Fruit fly (Drosophila melanogaster) whole organism, embryonic: ENCODE data around the gene nSMase.

Experiments
- Atf-2 ChIP-seq: fragments of 200-800 bp; sonication (Bioruptor generic); optimal IDR thresholded peaks from 2 replicates; lab custom pipeline; 2016; ENCODE audit warnings: missing biosample characterization, missing genetic modification characterization
- CG10366 ChIP-seq: fragments of 200-800 bp; sonication (Bioruptor generic); IDR thresholded peaks from 2 replicates; pipeline ENCODE4 v1.3.6; 2022; ENCODE audit warnings: missing biosample characterization, missing genetic modification characterization
- CG11723 ChIP-seq: fragments of 200-800 bp; sonication (Bioruptor generic); optimal IDR thresholded peaks from 2 replicates; lab custom pipeline; 2017; ENCODE audit warnings: missing biosample characterization, mild to moderate bottlenecking, missing genetic modification characterization
- CG13424 ChIP-seq: fragments of 200-800 bp; sonication (Bioruptor generic); optimal IDR thresholded peaks from 2 replicates; lab custom pipeline; 2019; ENCODE audit warnings: missing biosample characterization, mild to moderate bottlenecking, missing genetic modification characterization, moderate library complexity
- CG15479 ChIP-seq: fragments of 200-800 bp; sonication (Bioruptor generic); optimal IDR thresholded peaks from 3 replicates; lab custom pipeline; 2019; ENCODE audit warnings: missing biosample characterization, mild to moderate bottlenecking, missing genetic modification characterization, moderate library complexity
- CG15601 ChIP-seq: fragments of 200-800 bp; sonication (Bioruptor generic); optimal IDR thresholded peaks from 3 replicates; lab custom pipeline; 2019; ENCODE audit warnings: missing biosample characterization, mild to moderate bottlenecking, missing genetic modification characterization, moderate library complexity
- CG2129 ChIP-seq: fragments of 200-800 bp; sonication (Bioruptor generic); IDR thresholded peaks from 2 replicates; pipeline ENCODE4 v1.3.6; 2022; ENCODE audit warnings: missing biosample characterization, missing genetic modification characterization; ENCODE audit not compliant: partially characterized antibody
- CG30020 ChIP-seq: fragments of 200-800 bp; optimal IDR thresholded peaks from 2 replicates; lab custom pipeline; 2019; ENCODE audit warnings: missing biosample characterization, mild to moderate bottlenecking, missing genetic modification characterization, moderate library complexity
- CG33213 ChIP-seq: fragments of 200-800 bp; sonication (Bioruptor generic); optimal IDR thresholded peaks from 3 replicates; lab custom pipeline; 2016; ENCODE audit warnings: missing biosample characterization, missing genetic modification characterization
- CG3407 ChIP-seq: fragments of 200-800 bp; sonication (Bioruptor generic); optimal IDR thresholded peaks from 2 replicates; lab custom pipeline; 2018; ENCODE audit warnings: missing biosample characterization, mild to moderate bottlenecking, missing genetic modification characterization
- CG34422 ChIP-seq: fragments of 200-800 bp; sonication (Bioruptor generic); IDR thresholded peaks from 3 replicates; pipeline ENCODE4 v1.3.6; 2022; ENCODE audit warnings: missing biosample characterization, missing genetic modification characterization
- CG3838 ChIP-seq: fragments of 200-800 bp; sonication (Bioruptor generic); optimal IDR thresholded peaks from 3 replicates; lab custom pipeline; 2016; ENCODE audit warnings: missing biosample characterization, missing genetic modification characterization
- CG6272 ChIP-seq: fragments of 200-800 bp; sonication (Bioruptor generic); IDR thresholded peaks from 2 replicates; pipeline ENCODE4 v1.3.6; 2022; ENCODE audit warnings: missing biosample characterization, missing genetic modification characterization
- CG6813 ChIP-seq: fragments of 200-800 bp; sonication (Bioruptor generic); optimal IDR thresholded peaks from 2 replicates; lab custom pipeline; 2017; ENCODE audit warnings: missing biosample characterization, missing genetic modification characterization, mild to moderate bottlenecking, moderate library complexity, missing genetic modification reagents
- CG7372 ChIP-seq: fragments of 200-800 bp; sonication (Bioruptor generic); IDR thresholded peaks from 2 replicates; pipeline ENCODE4 v1.3.6; 2022; ENCODE audit warnings: missing biosample characterization, missing genetic modification characterization
- CG8290 ChIP-seq, 3 experiments: fragments of 200-800 bp; sonication (Bioruptor generic); optimal IDR thresholded peaks; 2 replicates each; lab custom pipeline; 2016 to 2019; ENCODE audit warnings: missing biosample characterization in 3 of 3, missing genetic modification characterization in 3 of 3, mild to moderate bottlenecking in 2 of 3, moderate library complexity in 1 of 3
- CG8388 ChIP-seq: fragments of 200-800 bp; sonication (Bioruptor generic); optimal IDR thresholded peaks from 2 replicates; lab custom pipeline; 2019; ENCODE audit warnings: missing biosample characterization, mild to moderate bottlenecking, missing genetic modification characterization, moderate library complexity
- CG8478 ChIP-seq: fragments of >200 bp; optimal IDR thresholded peaks from 2 replicates; lab custom pipeline; 2018
- CkIIα-i1 ChIP-seq: fragments of 200-800 bp; sonication (Bioruptor generic); IDR thresholded peaks from 2 replicates; pipeline ENCODE4 v1.3.6; 2022; ENCODE audit warnings: missing biosample characterization, missing genetic modification characterization
- CoRest ChIP-seq: fragments of 200-800 bp; sonication (Bioruptor generic); optimal IDR thresholded peaks from 3 replicates; lab custom pipeline; 2018; ENCODE audit warnings: missing biosample characterization, mild to moderate bottlenecking, missing genetic modification characterization, moderate library complexity
- Dbx ChIP-seq: fragments of 200-800 bp; sonication (Bioruptor generic); IDR thresholded peaks from 3 replicates; pipeline ENCODE4 v1.3.6; 2022; ENCODE audit warnings: missing biosample characterization, missing genetic modification characterization
- Doc2 ChIP-seq: fragments of 200-800 bp; sonication (Bioruptor generic); IDR thresholded peaks from 2 replicates; pipeline ENCODE4 v1.3.6; 2022; ENCODE audit warnings: missing biosample characterization, missing genetic modification characterization
- E2f1 ChIP-seq: fragments of 200-800 bp; sonication (Bioruptor generic); IDR thresholded peaks from 2 replicates; pipeline ENCODE4 v1.3.6; 2022; ENCODE audit warnings: missing biosample characterization, missing genetic modification characterization
- Gug ChIP-seq: fragments of 200-800 bp; sonication (Bioruptor generic); IDR thresholded peaks from 4 replicates; pipeline ENCODE4 v1.3.6; 2022; ENCODE audit warnings: missing biosample characterization, missing genetic modification characterization
- Hr39 ChIP-seq: fragments of >200 bp; optimal IDR thresholded peaks from 2 replicates; lab custom pipeline; 2017
- Hr51 ChIP-seq, 2 experiments: fragments of 200-800 bp; sonication (Bioruptor generic); optimal IDR thresholded peaks; 2 replicates in 1 of 2; 3 replicates in 1 of 2; lab custom pipeline; 2016 to 2018; ENCODE audit warnings: missing biosample characterization in 2 of 2, missing genetic modification characterization in 2 of 2, mild to moderate bottlenecking in 1 of 2, moderate library complexity in 1 of 2
- MESR4 ChIP-seq: fragments of 200-800 bp; sonication (Bioruptor generic); optimal IDR thresholded peaks from 2 replicates; lab custom pipeline; 2018; ENCODE audit warnings: missing biosample characterization, mild to moderate bottlenecking, missing genetic modification characterization, moderate library complexity
- Max ChIP-seq: fragments of 200-800 bp; sonication (Bioruptor generic); optimal IDR thresholded peaks from 2 replicates; lab custom pipeline; 2016; ENCODE audit warnings: missing biosample characterization, mild to moderate bottlenecking, missing genetic modification characterization
- Nf-YB ChIP-seq: fragments of 200-800 bp; sonication (Bioruptor generic); optimal IDR thresholded peaks from 3 replicates; lab custom pipeline; 2019; ENCODE audit warnings: missing biosample characterization, mild to moderate bottlenecking, missing genetic modification characterization, moderate library complexity
- Nf-YC ChIP-seq: fragments of 200-800 bp; optimal IDR thresholded peaks from 3 replicates; lab custom pipeline; 2019; ENCODE audit warnings: missing biosample characterization, mild to moderate bottlenecking, missing genetic modification characterization, moderate library complexity
- Pdp1 ChIP-seq, 2 experiments: fragments of 200-800 bp; sonication (Bioruptor generic); optimal IDR thresholded peaks; 3 replicates each; lab custom pipeline; 2016; ENCODE audit warnings: missing biosample characterization in 2 of 2, missing genetic modification characterization in 2 of 2, mild to moderate bottlenecking in 1 of 2, moderate library complexity in 1 of 2
- Side ChIP-seq: fragments of 200-800 bp; sonication (Bioruptor generic); optimal IDR thresholded peaks from 2 replicates; lab custom pipeline; 2016; ENCODE audit warnings: missing biosample characterization, missing genetic modification characterization
- Tbp ChIP-seq: fragments of >200 bp; optimal IDR thresholded peaks from 2 replicates; lab custom pipeline; 2018; ENCODE audit warnings: missing biosample characterization, missing genetic modification characterization
- btn ChIP-seq: fragments of 200-800 bp; sonication (Bioruptor generic); optimal IDR thresholded peaks from 2 replicates; lab custom pipeline; 2016; ENCODE audit warnings: missing biosample characterization, missing genetic modification characterization
- cg ChIP-seq: fragments of 200-800 bp; sonication (Bioruptor generic); optimal IDR thresholded peaks from 3 replicates; lab custom pipeline; 2019; ENCODE audit warnings: missing biosample characterization, mild to moderate bottlenecking, missing genetic modification characterization, moderate library complexity
- chinmo ChIP-seq: fragments of 200-800 bp; sonication (Bioruptor generic); IDR thresholded peaks from 4 replicates; pipeline ENCODE4 v1.3.6; 2022; ENCODE audit warnings: missing biosample characterization, missing genetic modification characterization; ENCODE audit not compliant: partially characterized antibody
- crol ChIP-seq: fragments of 200-800 bp; sonication (Bioruptor generic); IDR thresholded peaks from 2 replicates; pipeline ENCODE4 v1.3.6; 2022; ENCODE audit warnings: missing biosample characterization, missing genetic modification characterization
- danr ChIP-seq: fragments of 200-800 bp; sonication (Bioruptor generic); IDR thresholded peaks from 2 replicates; pipeline ENCODE4 v1.3.6; 2022; ENCODE audit warnings: missing biosample characterization, missing genetic modification characterization
- emc ChIP-seq: fragments of 200-800 bp; sonication (Bioruptor generic); optimal IDR thresholded peaks from 2 replicates; lab custom pipeline; 2016; ENCODE audit warnings: missing biosample characterization, missing genetic modification characterization
- ewg ChIP-seq: fragments of 200-800 bp; sonication (Bioruptor generic); optimal IDR thresholded peaks from 3 replicates; lab custom pipeline; 2017; ENCODE audit warnings: mild to moderate bottlenecking, missing biosample characterization, missing genetic modification reagents, missing genetic modification characterization
- eyg ChIP-seq: fragments of 200-800 bp; sonication (Bioruptor generic); optimal IDR thresholded peaks from 3 replicates; lab custom pipeline; 2016; ENCODE audit warnings: missing biosample characterization, missing genetic modification characterization
- gt ChIP-seq: fragments of 200-800 bp; sonication (Bioruptor generic); IDR thresholded peaks from 2 replicates; pipeline ENCODE4 v1.3.6; 2022; ENCODE audit warnings: missing biosample characterization, missing genetic modification characterization
- lilli ChIP-seq: fragments of 200-800 bp; sonication (Bioruptor generic); optimal IDR thresholded peaks from 3 replicates; lab custom pipeline; 2016; ENCODE audit warnings: missing biosample characterization, missing genetic modification characterization
- org-1 ChIP-seq: fragments of 200-800 bp; sonication (Bioruptor generic); optimal IDR thresholded peaks from 2 replicates; lab custom pipeline; 2017; ENCODE audit warnings: missing biosample characterization, missing genetic modification characterization
- sim ChIP-seq: fragments of 200-800 bp; sonication (Bioruptor generic); IDR thresholded peaks from 2 replicates; pipeline ENCODE4 v1.3.6; 2022; ENCODE audit warnings: missing biosample characterization, missing genetic modification characterization
- sima ChIP-seq: fragments of 200-800 bp; sonication (Bioruptor generic); optimal IDR thresholded peaks from 2 replicates; lab custom pipeline; 2016; ENCODE audit warnings: missing biosample characterization, missing genetic modification characterization
- sug ChIP-seq: fragments of 200-800 bp; optimal IDR thresholded peaks from 2 replicates; lab custom pipeline; 2019; ENCODE audit warnings: missing biosample characterization, mild to moderate bottlenecking, missing genetic modification characterization, moderate library complexity
- trh ChIP-seq: fragments of 200-800 bp; sonication (Bioruptor generic); optimal IDR thresholded peaks from 2 replicates; lab custom pipeline; 2016; ENCODE audit warnings: missing biosample characterization, missing genetic modification characterization
- twi ChIP-seq: fragments of 200-800 bp; optimal IDR thresholded peaks from 2 replicates; lab custom pipeline; 2019; ENCODE audit warnings: missing biosample characterization, mild to moderate bottlenecking, missing genetic modification characterization, moderate library complexity
- unpg ChIP-seq: fragments of 200-800 bp; sonication (Bioruptor generic); optimal IDR thresholded peaks from 3 replicates; lab custom pipeline; 2018; ENCODE audit warnings: missing biosample characterization, mild to moderate bottlenecking, missing genetic modification characterization, moderate library complexity

Gene nSMase

dm6 chr3L:3225769-3226457, 7.0 kb downstream of the nSMase start (continued):
- TF ChIP-seq CG2129 (GFP tag; lab: Robert Waterston, UW) = no peak
- no peak for TF ChIP-seq CG3407
- no peak for TF ChIP-seq Doc2 (GFP tag; lab: Robert Waterston, UW)
- no peak for TF ChIP-seq CoRest (tag; lab: Kevin White, UChicago)
- no peak for TF ChIP-seq danr (GFP tag; lab: Robert Waterston, UW)
- no peak for TF ChIP-seq CkIIα-i1 (GFP tag; lab: Robert Waterston, UW)
- TF ChIP-seq sima (GFP tag; lab: Kevin White, UChicago) = no peak
- 0 out of 3 replicates have a peak, but pooled peaks have one; percentile 13 for TF ChIP-seq Dbx (GFP tag; lab: Robert Waterston, UW)
- TF ChIP-seq CG33213 (GFP tag; lab: Kevin White, UChicago) = no peak
- no peak for TF ChIP-seq Side (GFP tag; lab: Kevin White, UChicago)
- TF ChIP-seq sim = no peak
- TF ChIP-seq Max (GFP tag; lab: Kevin White, UChicago) = no peak
- TF ChIP-seq Gug (GFP tag; lab: Robert Waterston, UW) = no peak
- no peak for TF ChIP-seq E2f1 (GFP tag; lab: Robert Waterston, UW)
- no peak for TF ChIP-seq CG6813
- TF ChIP-seq CG13424 (tag; lab: Kevin White, UChicago) = no peak
- TF ChIP-seq CG30020 (tag; lab: Kevin White, UChicago) = no peak
- TF ChIP-seq CG15479 (GFP tag; lab: Kevin White, UChicago) = peak; percentile 58
- no peak for TF ChIP-seq CG7372 (GFP tag; lab: Robert Waterston, UW)
- no peak for TF ChIP-seq CG11723 (GFP tag; lab: Kevin White, UChicago)
- TF ChIP-seq eyg (GFP tag; lab: Kevin White, UChicago) = no peak
- no peak for TF ChIP-seq Tbp
- TF ChIP-seq, all 482 proteins: peak for 48

dm6 chr3L:3226458-3226783, 7.5 kb downstream of the nSMase start:
- TF ChIP-seq Nf-YC (tag; lab: Kevin White, UChicago) (no peak), CG8478 (lab: Kevin White, UChicago) (peak; percentile 52), CG8290 (GFP tag; optimal IDR thresholded peaks at IDR 0.05; lab: Kevin White, UChicago) (no peak), CG8290 (tag; optimal IDR thresholded peaks at IDR 0.05; lab: Kevin White, UChicago) (no peak), chinmo (GFP tag; lab: Robert Waterston, UW) (0 out of 4 replicates have a peak, but pooled peaks have one; percentile 84), Nf-YB (GFP tag; lab: Kevin White, UChicago) (no peak), CG34422 (GFP tag; lab: Robert Waterston, UW) (peak; percentile 4; the same call in 1 of the 3 replicates), unpg (no peak), Pdp1 (GFP tag; optimal IDR thresholded peaks at IDR 0.05; lab: Kevin White, UChicago) (peak in 1 of 2 experiments; percentile 41), gt (no peak), CG15479 (GFP tag; lab: Kevin White, UChicago) (peak; percentile 22), CG3838 (GFP tag; lab: Kevin White, UChicago) (no peak), sug (tag; lab: Kevin White, UChicago) (peak; percentile 48), MESR4 (GFP tag; lab: Kevin White, UChicago) (no peak), twi (tag; lab: Kevin White, UChicago) (peak; percentile 46), emc (no peak), ewg (GFP tag; lab: Kevin White, UChicago) (no peak), Doc2 (GFP tag; lab: Robert Waterston, UW) (no peak), CG6272 (GFP tag; lab: Robert Waterston, UW) (no peak), CG2129 (GFP tag; lab: Robert Waterston, UW) (no peak), trh (GFP tag; lab: Kevin White, UChicago) (no peak), CG8388 (GFP tag; lab: Kevin White, UChicago) (no peak), crol (peak; percentile 82), CG15601 (tag; lab: Kevin White, UChicago) (no peak), lilli (GFP tag; lab: Kevin White, UChicago) (no peak), Atf-2 (GFP tag; lab: Kevin White, UChicago) (no peak), btn (GFP tag; lab: Kevin White, UChicago) (no peak), cg (GFP tag; lab: Kevin White, UChicago) (peak; percentile 92), Hr51 (GFP tag; optimal IDR thresholded peaks at IDR 0.05; lab: Kevin White, UChicago) (no peak), org-1 (GFP tag; lab: Kevin White, UChicago) (no peak), Hr39 (lab: Kevin White, UChicago) (no peak), CG10366 (GFP tag; lab: Robert Waterston, UW) (no peak)
